Worm (Caenorhabditis elegans) whole organism, L4/young adult: ENCODE measurements around the gene tsp-13.

Source experiments
- W03F9.2 ChIP-seq: fragments of 150-350 bp; optimal IDR thresholded peaks from 2 replicates; lab custom pipeline; 2014; ENCODE audit warnings: missing biosample characterization, missing genetic modification characterization
- dao-5 ChIP-seq: sonication (generic microtip); optimal IDR thresholded peaks from 2 replicates; lab custom pipeline; 2016; ENCODE audit warnings: missing genotype, missing genetic modification characterization, moderate library complexity, missing compliant biosample characterization
- him-1 ChIP-seq: sonication (generic microtip); optimal IDR thresholded peaks from 2 replicates; lab custom pipeline; 2016; ENCODE audit warnings: missing genotype, missing genetic modification reagents, missing genetic modification characterization, missing compliant biosample characterization

DNA sequence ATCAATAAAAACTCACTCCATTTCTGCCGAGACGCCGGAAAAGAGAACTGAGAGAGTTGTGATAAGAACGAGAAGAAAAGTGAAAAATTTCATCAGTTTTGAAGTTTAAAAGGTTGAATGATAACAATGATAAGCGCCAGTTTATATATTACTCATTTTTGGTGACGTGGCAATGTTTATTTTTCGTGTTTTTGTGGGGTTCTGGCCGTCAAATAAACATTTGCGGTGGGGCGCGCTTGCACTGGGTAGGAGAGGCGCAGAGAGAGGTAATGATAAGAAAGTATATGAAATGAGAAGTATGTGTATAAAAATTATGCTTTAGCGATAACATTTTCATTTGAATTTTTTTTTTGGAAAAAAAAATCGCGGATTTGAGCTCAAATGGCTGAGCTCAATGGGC is 4.8 kb downstream of the tsp-13 start, which contains the start of gene Y39B6A.5:
- TF ChIP-seq him-1 (tag; lab: Kevin White, UChicago) (no peak), W03F9.2 (tag; lab: Kevin White, UChicago) (peak; percentile 47), dao-5 (tag; lab: Kevin White, UChicago) (no peak)
